Worm (Caenorhabditis elegans): ENCODE measurements around the gene clec-22.

DNA sequence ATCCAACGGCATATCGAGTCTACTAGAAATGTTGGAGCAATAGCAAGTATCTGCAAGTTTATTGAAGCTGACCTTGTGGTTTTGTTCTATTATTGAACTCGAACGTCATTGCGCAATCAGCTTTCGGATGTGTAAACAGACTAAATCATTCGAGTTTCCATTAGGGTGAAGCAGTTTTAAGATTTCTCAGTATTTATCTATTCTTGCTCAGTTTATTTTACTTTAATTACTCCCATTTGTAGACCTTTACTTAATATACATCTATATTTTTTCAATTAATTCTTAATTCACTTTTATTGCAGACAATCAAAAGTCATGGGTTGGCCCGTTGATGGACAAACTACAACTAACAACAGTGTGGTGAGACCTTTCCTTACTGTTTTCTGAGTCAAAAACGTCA is 22.4 kb downstream of the clec-22 start, which contains the start of gene F09C6.14:
- TF ChIP-seq sea-1 (GFP tag; conservative IDR thresholded peaks at IDR 0.05), result no peak
- TF ChIP-seq pes-1 (GFP tag; IDR thresholded peaks at IDR 0.05), result no peak
- TF ChIP-seq hmbx-1 (tag; optimal IDR thresholded peaks at IDR 0.05), result no peak
- TF ChIP-seq ceh-36 (tag; optimal IDR thresholded peaks at IDR 0.05), result no peak
- no peak for TF ChIP-seq ama-1 (optimal IDR thresholded peaks at IDR 0.05)
- TF ChIP-seq F13C5.2 (tag; optimal IDR thresholded peaks at IDR 0.05), result no peak
- TF ChIP-seq tbx-37 (GFP tag; conservative IDR thresholded peaks at IDR 0.05), result no peak
- TF ChIP-seq scrt-1 (GFP tag; IDR thresholded peaks at IDR 0.05), result no peak

All from whole organism, early embryonic.